Worm (Caenorhabditis elegans) whole organism, late embryonic: ENCODE measurements around the gene tmem-145.

Source experiments
- C08G9.2 ChIP-seq: sonication (generic microtip); optimal IDR thresholded peaks from 2 replicates; lab custom pipeline; 2016; ENCODE audit warnings: mild to moderate bottlenecking, missing genetic modification characterization, moderate library complexity, missing compliant biosample characterization
- C38D4.7 ChIP-seq: fragments of 200-800 bp; sonication (Bioruptor generic); optimal IDR thresholded peaks from 2 replicates; lab custom pipeline; 2018; ENCODE audit warnings: mild to moderate bottlenecking, missing genetic modification characterization, moderate library complexity, missing compliant biosample characterization
- F13H6.1 ChIP-seq: sonication (generic microtip); optimal IDR thresholded peaks from 2 replicates; lab custom pipeline; 2016; ENCODE audit warnings: missing genetic modification characterization, missing compliant biosample characterization
- K02D7.2 ChIP-seq: sonication (generic microtip); optimal IDR thresholded peaks from 2 replicates; lab custom pipeline; 2017; ENCODE audit warnings: mild to moderate bottlenecking, missing genetic modification characterization, missing compliant biosample characterization
- ceh-14 ChIP-seq: sonication (generic microtip); optimal IDR thresholded peaks from 2 replicates; lab custom pipeline; 2016; ENCODE audit warnings: missing genotype, missing genetic modification characterization, missing compliant biosample characterization
- ceh-18 ChIP-seq: sonication (generic microtip); optimal IDR thresholded peaks from 2 replicates; lab custom pipeline; 2016; ENCODE audit warnings: missing genetic modification characterization, missing compliant biosample characterization
- ceh-22 ChIP-seq: sonication (generic microtip); optimal IDR thresholded peaks from 2 replicates; lab custom pipeline; 2017; ENCODE audit warnings: missing biosample characterization, missing genetic modification characterization
- ceh-24 ChIP-seq: sonication (generic microtip); optimal IDR thresholded peaks from 2 replicates; lab custom pipeline; 2016; ENCODE audit warnings: mild to moderate bottlenecking, missing genetic modification characterization, missing compliant biosample characterization
- ceh-31 ChIP-seq: sonication (generic microtip); optimal IDR thresholded peaks from 2 replicates; lab custom pipeline; 2016; ENCODE audit warnings: missing genetic modification characterization, missing compliant biosample characterization
- ceh-34 ChIP-seq: sonication (generic microtip); optimal IDR thresholded peaks from 2 replicates; lab custom pipeline; 2016; ENCODE audit warnings: mild to moderate bottlenecking, missing genetic modification characterization, missing compliant biosample characterization
- ceh-48 ChIP-seq: sonication (generic microtip); optimal IDR thresholded peaks from 2 replicates; lab custom pipeline; 2016; ENCODE audit warnings: missing genetic modification characterization, inconsistent platforms, missing compliant biosample characterization
- ceh-6 ChIP-seq: fragments of 200-800 bp; sonication (Bioruptor generic); optimal IDR thresholded peaks from 2 replicates; lab custom pipeline; 2018; ENCODE audit warnings: mild to moderate bottlenecking, missing genetic modification characterization, missing compliant biosample characterization
- ceh-9 ChIP-seq: sonication (generic microtip); optimal IDR thresholded peaks from 2 replicates; lab custom pipeline; 2016; ENCODE audit warnings: mild to moderate bottlenecking, missing genetic modification characterization, inconsistent platforms, missing compliant biosample characterization
- che-1 ChIP-seq: sonication (generic microtip); optimal IDR thresholded peaks from 2 replicates; lab custom pipeline; 2016; ENCODE audit warnings: mild to moderate bottlenecking, missing genetic modification characterization, missing compliant biosample characterization
- dmd-4 ChIP-seq: sonication (generic microtip); optimal IDR thresholded peaks from 2 replicates; lab custom pipeline; 2016; ENCODE audit warnings: borderline replicate concordance, missing genetic modification characterization, missing compliant biosample characterization
- elt-4 ChIP-seq: sonication (generic microtip); optimal IDR thresholded peaks from 2 replicates; lab custom pipeline; 2016; ENCODE audit warnings: missing genetic modification characterization, missing compliant biosample characterization
- eyg-1 ChIP-seq: sonication (generic microtip); optimal IDR thresholded peaks from 2 replicates; lab custom pipeline; 2016; ENCODE audit warnings: missing genotype, missing genetic modification characterization, missing compliant biosample characterization
- fkh-6 ChIP-seq: sonication (generic microtip); optimal IDR thresholded peaks from 2 replicates; lab custom pipeline; 2016; ENCODE audit warnings: missing genetic modification characterization, missing compliant biosample characterization
- gmeb-2 ChIP-seq: sonication (generic microtip); optimal IDR thresholded peaks from 2 replicates; lab custom pipeline; 2016; ENCODE audit warnings: missing genetic modification characterization, inconsistent platforms, missing compliant biosample characterization
- hlh-13 ChIP-seq: fragments of 200-800 bp; sonication (Bioruptor generic); optimal IDR thresholded peaks from 2 replicates; lab custom pipeline; 2018; ENCODE audit warnings: mild to moderate bottlenecking, missing genetic modification characterization, missing compliant biosample characterization
- hlh-30 ChIP-seq: sonication (generic microtip); optimal IDR thresholded peaks from 2 replicates; lab custom pipeline; 2017; ENCODE audit warnings: antibody characterized with exemption, missing genetic modification characterization, missing compliant biosample characterization; ENCODE audit not compliant: insufficient read depth
- hlh-6 ChIP-seq: sonication (generic microtip); optimal IDR thresholded peaks from 2 replicates; lab custom pipeline; 2016; ENCODE audit warnings: missing genotype, missing genetic modification characterization, missing compliant biosample characterization
- hlh-8 ChIP-seq: sonication (generic microtip); optimal IDR thresholded peaks from 2 replicates; lab custom pipeline; 2016; ENCODE audit warnings: missing genotype, missing genetic modification characterization, missing compliant biosample characterization
- lin-11 ChIP-seq: fragments of 200-800 bp; sonication (Bioruptor generic); optimal IDR thresholded peaks from 2 replicates; lab custom pipeline; 2018; ENCODE audit warnings: mild to moderate bottlenecking, missing genetic modification characterization, missing compliant biosample characterization
- madf-2 ChIP-seq: sonication (generic microtip); optimal IDR thresholded peaks from 2 replicates; lab custom pipeline; 2017; ENCODE audit warnings: missing genetic modification characterization, missing compliant biosample characterization
- nfya-1 ChIP-seq: sonication (generic microtip); optimal IDR thresholded peaks from 2 replicates; lab custom pipeline; 2017; ENCODE audit warnings: missing genetic modification characterization, mild to moderate bottlenecking, missing compliant biosample characterization, antibody characterized with exemption, moderate library complexity
- nhr-232 ChIP-seq: sonication (generic microtip); optimal IDR thresholded peaks from 2 replicates; lab custom pipeline; 2016; ENCODE audit warnings: missing genetic modification characterization, missing compliant biosample characterization
- npax-4 ChIP-seq: sonication (generic microtip); optimal IDR thresholded peaks from 2 replicates; lab custom pipeline; 2016; ENCODE audit warnings: missing genetic modification characterization, missing compliant biosample characterization
- odd-2 ChIP-seq: sonication (generic microtip); optimal IDR thresholded peaks from 2 replicates; lab custom pipeline; 2017; ENCODE audit warnings: antibody characterized with exemption, mild to moderate bottlenecking, missing genetic modification characterization, missing compliant biosample characterization
- pag-3 ChIP-seq: sonication (generic microtip); optimal IDR thresholded peaks from 2 replicates; lab custom pipeline; 2016; ENCODE audit warnings: missing compliant biosample characterization, missing genetic modification characterization, borderline replicate concordance
- pax-1 ChIP-seq: fragments of 150-350 bp; optimal IDR thresholded peaks from 2 replicates; lab custom pipeline; 2014; ENCODE audit warnings: missing biosample characterization, missing genetic modification characterization
- pha-4 ChIP-seq: fragments of 150-350 bp; optimal IDR thresholded peaks from 2 replicates; lab custom pipeline; 2018; ENCODE audit warnings: missing biosample characterization, missing genetic modification reagents, missing genetic modification characterization
- pqm-1 ChIP-seq: sonication (generic microtip); optimal IDR thresholded peaks from 2 replicates; lab custom pipeline; 2016; ENCODE audit warnings: missing genetic modification characterization, missing compliant biosample characterization
- pros-1 ChIP-seq: fragments of 150-350 bp; optimal IDR thresholded peaks from 2 replicates; lab custom pipeline; 2014; ENCODE audit warnings: missing biosample characterization, missing genetic modification reagents, missing genetic modification characterization
- rnt-1 ChIP-seq: sonication (generic microtip); optimal IDR thresholded peaks from 2 replicates; lab custom pipeline; 2016; ENCODE audit warnings: missing genetic modification characterization, missing compliant biosample characterization
- sdc-2 ChIP-seq: sonication (generic microtip); optimal IDR thresholded peaks from 2 replicates; lab custom pipeline; 2016; ENCODE audit warnings: missing genotype, missing genetic modification characterization, missing compliant biosample characterization
- ttx-3 ChIP-seq: sonication (generic microtip); optimal IDR thresholded peaks from 2 replicates; lab custom pipeline; 2016; ENCODE audit warnings: missing genetic modification reagents, missing genetic modification characterization, missing compliant biosample characterization
- unc-42 ChIP-seq: sonication (generic microtip); optimal IDR thresholded peaks from 2 replicates; lab custom pipeline; 2016; ENCODE audit warnings: missing genotype, missing genetic modification characterization, missing compliant biosample characterization

The tmem-145 gene

DNA sequence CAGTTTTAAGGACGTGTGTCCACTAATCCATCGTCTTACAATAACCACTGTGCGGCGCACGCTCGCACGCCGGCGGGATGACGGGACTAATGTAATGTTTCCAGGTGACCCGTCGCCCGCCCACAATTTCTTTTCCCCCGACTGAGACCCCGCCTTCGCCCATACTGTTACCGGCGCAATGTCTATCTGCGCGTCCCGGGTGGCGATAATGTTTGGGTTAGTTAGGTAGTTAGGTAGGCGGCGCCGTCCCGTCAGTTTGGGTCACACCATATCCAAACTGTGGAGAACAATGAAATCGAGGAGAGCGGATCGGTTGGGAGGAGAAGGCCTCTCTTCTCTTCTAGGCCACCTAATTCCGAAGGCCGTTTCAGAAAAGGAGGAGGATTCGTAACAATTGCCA lies 12.6 kb upstream of the tmem-145 start:
- TF ChIP-seq C08G9.2 (tag; lab: Kevin White, UChicago) = peak; percentile 19
- TF ChIP-seq elt-4 (tag; lab: Kevin White, UChicago) = peak; percentile 78
- no peak for TF ChIP-seq fkh-6 (tag; lab: Kevin White, UChicago)
- TF ChIP-seq nfya-1 (tag; lab: Kevin White, UChicago) = peak; percentile 15
- TF ChIP-seq hlh-30 (tag; lab: Kevin White, UChicago) = no peak
- peak; percentile 4 for TF ChIP-seq ceh-6 (GFP tag; lab: Kevin White, UChicago)
- no peak for TF ChIP-seq F13H6.1 (tag; lab: Kevin White, UChicago)
- TF ChIP-seq K02D7.2 (tag; lab: Kevin White, UChicago) = no peak
- TF ChIP-seq ceh-31 (tag; lab: Kevin White, UChicago) = peak; percentile 61
- peak; percentile 4 for TF ChIP-seq ceh-34

- TF ChIP-seq gmeb-2 (no peak), ttx-3 (tag; lab: Kevin White, UChicago) (no peak), ceh-31 (tag; lab: Kevin White, UChicago) (peak; percentile 40), odd-2 (tag; lab: Kevin White, UChicago) (no peak), madf-2 (no peak), ceh-14 (tag; lab: Kevin White, UChicago) (peak; percentile 86), hlh-6 (tag; lab: Kevin White, UChicago) (no peak), unc-42 (peak; percentile 99), nfya-1 (tag; lab: Kevin White, UChicago) (peak; percentile 50), elt-4 (tag; lab: Kevin White, UChicago) (peak; percentile 23), F13H6.1 (tag; lab: Kevin White, UChicago) (no peak), pqm-1 (no peak)
These were observed 9.1 kb upstream of the tmem-145 start for ce11 chrX:12082813-12083212.

- TF ChIP-seq pha-4 (tag; lab: Kevin White, UChicago) (no peak), sdc-2 (tag; lab: Kevin White, UChicago) (no peak), unc-42 (peak; percentile 66)
These were observed 7.6 kb upstream of the tmem-145 start for ce11 chrX:12081250-12081649.

DNA sequence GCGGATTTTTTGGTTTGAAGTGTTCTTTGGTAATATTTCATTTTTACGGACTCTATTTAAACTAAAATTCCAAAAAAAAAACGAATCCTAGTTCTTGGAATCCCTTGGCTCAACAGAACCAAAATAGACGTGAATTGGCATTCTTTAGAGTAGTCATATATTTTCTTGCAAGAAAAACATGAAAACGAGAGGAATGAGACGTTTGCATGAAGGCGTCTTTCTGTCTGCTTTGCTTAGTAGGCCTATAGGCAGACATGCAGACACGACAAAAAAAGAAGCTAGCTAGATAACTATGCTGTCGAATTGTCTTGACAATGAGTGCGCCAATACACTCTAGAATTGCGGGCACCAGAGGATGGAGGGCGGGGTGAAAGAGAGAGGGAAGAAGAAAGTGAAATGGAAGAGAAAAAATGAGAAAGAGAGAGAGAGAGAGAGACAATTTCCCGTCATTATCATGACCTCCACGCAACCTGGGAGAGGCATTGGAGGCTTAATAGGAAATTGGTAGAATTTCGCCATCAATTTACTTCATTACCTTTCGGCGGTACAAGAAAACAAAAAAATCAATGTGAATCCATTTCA lies 7.0 kb upstream of the tmem-145 start:
- TF ChIP-seq nfya-1 (tag; lab: Kevin White, UChicago) (peak; percentile 3), ttx-3 (tag; lab: Kevin White, UChicago) (no peak), ceh-31 (tag; lab: Kevin White, UChicago) (peak; percentile 40)
- TF ChIP-seq, all 69 proteins: peak for 2

ce11 chrX:12068250-12068649 lies 5.4 kb downstream of the tmem-145 start, which contains the start of gene lgc-24:
lgc-24 (plus strand) TSS chrX:12068550.
- TF ChIP-seq hlh-6 (tag; lab: Kevin White, UChicago) (no peak), hlh-13 (no peak), elt-4 (tag; lab: Kevin White, UChicago) (no peak), dmd-4 (no peak), eyg-1 (tag; lab: Kevin White, UChicago) (no peak), pha-4 (tag; lab: Kevin White, UChicago) (no peak), pax-1 (tag; lab: Kevin White, UChicago) (no peak), ceh-48 (tag; lab: Kevin White, UChicago) (no peak)

ce11 chrX:12064908-12065307 lies 8.8 kb downstream of the tmem-145 start, which contains the start of gene lgc-23:
lgc-23 (plus strand) TSS chrX:12065208.
- TF ChIP-seq nhr-232 (tag; lab: Kevin White, UChicago) (no peak), che-1 (tag; lab: Kevin White, UChicago) (no peak), rnt-1 (tag; lab: Kevin White, UChicago) (no peak), C38D4.7 (GFP tag; lab: Kevin White, UChicago) (no peak), npax-4 (no peak), lin-11 (tag; lab: Kevin White, UChicago) (no peak), ceh-22 (tag; lab: Kevin White, UChicago) (no peak), pag-3 (tag; lab: Kevin White, UChicago) (no peak), ceh-9 (tag; lab: Kevin White, UChicago) (no peak), F13H6.1 (tag; lab: Kevin White, UChicago) (no peak), hlh-8 (tag; lab: Kevin White, UChicago) (no peak), ceh-24 (tag; lab: Kevin White, UChicago) (no peak), pros-1 (no peak), ceh-6 (GFP tag; lab: Kevin White, UChicago) (no peak), ceh-18 (tag; lab: Kevin White, UChicago) (no peak)
- TF ChIP-seq, all 69 proteins: peak for 0
